Fruit fly (Drosophila melanogaster): ENCODE measurements around the gene bun.

The bun gene

DNA sequence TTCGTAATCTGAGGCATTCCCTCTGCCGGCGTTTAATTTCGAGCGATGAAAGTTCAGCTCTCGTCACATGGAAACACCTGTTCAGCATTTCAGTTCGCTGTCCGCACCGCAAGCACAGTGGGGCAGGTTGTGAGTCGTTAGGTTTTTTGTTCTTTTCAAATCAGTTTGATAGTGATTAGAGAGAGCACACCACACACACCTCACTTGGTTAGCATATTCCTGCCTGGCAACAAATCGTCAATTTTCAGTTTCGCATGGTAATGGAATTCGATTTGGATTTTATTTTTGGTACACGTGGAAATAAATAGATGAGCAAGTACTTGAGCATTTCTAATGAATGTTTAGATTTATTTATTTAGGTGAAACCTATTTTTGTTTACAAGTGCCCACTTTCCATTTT, 18.0 kb downstream of the bun start:
- TF ChIP-seq Snoo (tag; optimal IDR thresholded peaks at IDR 0.05) (no peak), CG8301 (tag; optimal IDR thresholded peaks at IDR 0.05) (no peak), CG12605 (GFP tag; IDR thresholded peaks at IDR 0.05) (no peak)

- TF ChIP-seq gl (tag; optimal IDR thresholded peaks at IDR 0.05) (peak; percentile 60), CG13204 (GFP tag; optimal IDR thresholded peaks at IDR 0.05) (peak; percentile 53), CG8301 (tag; optimal IDR thresholded peaks at IDR 0.05) (peak; percentile 24), Pif1A (GFP tag; optimal IDR thresholded peaks at IDR 0.05) (no peak), CG12605 (GFP tag; IDR thresholded peaks at IDR 0.05) (peak; percentile 11; the same call in 1 of the 2 replicates), Snoo (tag; optimal IDR thresholded peaks at IDR 0.05) (no peak), Pif1B (GFP tag; optimal IDR thresholded peaks at IDR 0.05) (no peak), CG9948 (tag; optimal IDR thresholded peaks at IDR 0.05) (no peak), CG32121 (GFP tag; IDR thresholded peaks at IDR 0.05) (peak; percentile 58), fd96Ca (GFP tag; IDR thresholded peaks at IDR 0.05) (no peak), Ets98B (GFP tag; IDR thresholded peaks at IDR 0.05) (0 out of 2 replicates have a peak, but pooled peaks have one; percentile 21), EcR (GFP tag; optimal IDR thresholded peaks at IDR 0.05) (peak; percentile 86), rn (GFP tag; IDR thresholded peaks at IDR 0.05) (no peak), CG15710 (tag; optimal IDR thresholded peaks at IDR 0.05) (peak; percentile 8), D1 (tag; optimal IDR thresholded peaks at IDR 0.05) (no peak), CG14655 (GFP tag; optimal IDR thresholded peaks at IDR 0.05) (peak; percentile 41), CG8159 (tag; optimal IDR thresholded peaks at IDR 0.05) (peak; percentile 23), CG4496 (GFP tag; IDR thresholded peaks at IDR 0.05) (0 out of 3 replicates have a peak, but pooled peaks have one; percentile 19), CG10348 (GFP tag; IDR thresholded peaks at IDR 0.05) (no peak), CG34367 (tag; optimal IDR thresholded peaks at IDR 0.05) (peak; percentile 28), CG17806 (tag; optimal IDR thresholded peaks at IDR 0.05) (peak; percentile 13)
Observed at dm6 chr2L:12527590-12527989, 18.8 kb downstream of the bun start.

DNA sequence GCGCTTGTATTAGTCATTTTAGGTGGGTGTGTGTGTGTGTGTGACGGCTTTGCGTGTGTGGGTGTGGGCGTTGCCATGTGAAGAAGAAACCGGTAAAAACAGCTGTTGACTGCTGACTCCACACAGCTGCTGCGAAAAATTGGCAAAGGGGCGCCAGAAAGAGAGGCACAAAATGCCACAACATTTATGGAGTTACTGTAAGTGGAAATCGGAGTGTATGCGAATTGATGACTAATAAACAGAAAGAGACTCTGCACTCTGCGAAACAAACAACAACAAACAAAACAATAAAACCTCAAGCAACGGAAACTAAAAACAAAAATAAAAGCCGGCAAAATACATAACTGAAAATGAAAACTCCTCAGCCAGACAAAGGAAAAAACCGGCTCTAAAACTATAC, 22.3 kb downstream of the bun start:
- peak; percentile 1 for TF ChIP-seq CG34367 (tag; optimal IDR thresholded peaks at IDR 0.05)
- TF ChIP-seq D1 (tag; optimal IDR thresholded peaks at IDR 0.05): no peak
- no peak for TF ChIP-seq CG17806 (tag; optimal IDR thresholded peaks at IDR 0.05)
- peak; percentile 5 for TF ChIP-seq CG13204 (GFP tag; optimal IDR thresholded peaks at IDR 0.05)
- TF ChIP-seq Pif1B (GFP tag; optimal IDR thresholded peaks at IDR 0.05): no peak
- TF ChIP-seq CG8301 (tag; optimal IDR thresholded peaks at IDR 0.05): no peak
- no peak for TF ChIP-seq Snoo (tag; optimal IDR thresholded peaks at IDR 0.05)
- TF ChIP-seq CG12605 (GFP tag; IDR thresholded peaks at IDR 0.05): no peak; the same call in 1 of the 2 replicates
- no peak for TF ChIP-seq CG9948 (tag; optimal IDR thresholded peaks at IDR 0.05)
- no peak for TF ChIP-seq CG15710 (tag; optimal IDR thresholded peaks at IDR 0.05)
- peak; percentile 62 for TF ChIP-seq EcR (GFP tag; optimal IDR thresholded peaks at IDR 0.05)
- TF ChIP-seq CG32121 (GFP tag; IDR thresholded peaks at IDR 0.05): 0 out of 2 replicates have a peak, but pooled peaks have one; percentile 16
- TF ChIP-seq CG4496 (GFP tag; IDR thresholded peaks at IDR 0.05): no peak
- TF ChIP-seq fd96Ca (GFP tag; IDR thresholded peaks at IDR 0.05): no peak
- TF ChIP-seq Pif1A (GFP tag; optimal IDR thresholded peaks at IDR 0.05): no peak
- TF ChIP-seq CG10348 (GFP tag; IDR thresholded peaks at IDR 0.05): no peak
- TF ChIP-seq CG8159 (tag; optimal IDR thresholded peaks at IDR 0.05): peak; percentile 12

DNA sequence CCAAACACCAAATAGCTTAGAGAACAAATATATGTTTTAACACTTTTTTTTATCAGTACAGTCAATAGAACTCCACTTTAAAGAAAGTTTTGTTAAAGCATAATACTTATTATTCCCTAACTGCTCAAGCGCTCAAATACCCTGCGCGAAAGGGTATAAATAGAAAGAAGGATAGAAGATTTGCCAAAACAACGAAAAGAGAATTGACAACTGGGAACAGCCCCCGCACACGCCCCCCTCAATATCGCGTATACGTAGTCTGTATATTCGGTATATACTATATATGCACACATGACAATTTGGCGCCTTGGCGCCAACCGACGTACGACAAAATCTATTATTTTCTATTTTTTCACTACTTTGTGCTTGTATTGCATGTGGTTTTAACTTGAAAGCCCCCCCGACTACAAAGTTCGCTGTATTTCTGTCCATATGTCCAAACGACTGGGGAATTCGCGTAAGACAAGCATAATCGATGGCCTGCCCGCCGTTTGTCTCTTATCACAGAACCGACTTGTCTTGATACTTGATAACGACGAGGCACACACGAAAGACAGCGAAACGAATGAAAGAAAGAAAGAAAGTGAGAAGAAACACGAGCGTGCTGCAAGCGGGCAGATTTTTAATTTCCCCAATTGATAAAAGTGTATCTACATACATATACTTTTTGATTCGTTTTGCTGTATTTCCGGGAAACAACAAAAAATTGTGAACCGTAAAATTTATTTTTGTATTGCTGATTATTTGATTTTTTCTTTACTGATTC, 24.7 kb downstream of the bun start:
- TF ChIP-seq CG14655 (GFP tag; optimal IDR thresholded peaks at IDR 0.05) (peak; percentile 37), CG34367 (tag; optimal IDR thresholded peaks at IDR 0.05) (no peak)

DNA sequence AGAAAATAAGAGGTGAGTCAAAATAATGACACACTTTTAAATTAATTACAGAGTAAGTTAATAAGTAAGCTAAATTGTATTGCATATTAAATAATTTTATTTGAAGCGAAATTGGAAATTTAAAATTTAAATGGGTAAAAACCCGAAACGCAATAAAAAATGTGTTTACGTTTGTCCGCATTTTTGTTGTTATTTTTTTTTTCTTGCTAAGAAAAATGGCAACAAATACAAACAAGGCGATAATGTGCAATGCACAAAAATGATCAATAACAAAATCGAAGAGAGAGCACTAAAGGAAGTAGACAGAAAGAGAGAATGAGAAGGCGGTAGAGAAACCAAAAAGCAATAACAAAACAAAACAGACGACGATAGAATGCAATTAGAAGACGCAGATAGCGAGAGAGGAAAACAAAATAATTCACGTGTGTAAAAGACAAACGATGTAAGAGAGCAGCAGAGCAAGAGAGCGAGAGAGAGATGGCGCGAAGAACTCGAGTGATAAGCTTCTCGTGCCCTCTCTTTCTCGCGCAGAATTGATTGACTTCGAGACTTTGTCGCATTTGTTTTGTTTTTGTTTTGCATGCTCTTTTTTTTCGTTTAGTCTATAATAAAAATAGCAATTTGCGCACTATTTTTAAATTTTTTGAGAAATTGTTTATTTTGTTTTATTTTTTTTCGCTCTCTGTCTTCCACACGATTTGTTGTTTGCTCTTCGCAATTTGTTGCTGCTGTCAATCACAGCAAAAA, 25.5 kb downstream of the bun start:
- TF ChIP-seq Pif1A (GFP tag; optimal IDR thresholded peaks at IDR 0.05) (peak; percentile 47), CG12605 (GFP tag; IDR thresholded peaks at IDR 0.05) (peak; percentile 86), D1 (tag; optimal IDR thresholded peaks at IDR 0.05) (peak; percentile 1), CG8301 (tag; optimal IDR thresholded peaks at IDR 0.05) (peak; percentile 74), gl (tag; optimal IDR thresholded peaks at IDR 0.05) (peak; percentile 49), CG14655 (GFP tag; optimal IDR thresholded peaks at IDR 0.05) (peak; percentile 78), CG4496 (GFP tag; IDR thresholded peaks at IDR 0.05) (peak; percentile 91), rn (GFP tag; IDR thresholded peaks at IDR 0.05) (no peak), fd96Ca (GFP tag; IDR thresholded peaks at IDR 0.05) (no peak), Ets98B (GFP tag; IDR thresholded peaks at IDR 0.05) (peak; percentile 84), CG8159 (tag; optimal IDR thresholded peaks at IDR 0.05) (no peak), Pif1B (GFP tag; optimal IDR thresholded peaks at IDR 0.05) (peak; percentile 46), CG9948 (tag; optimal IDR thresholded peaks at IDR 0.05) (no peak), CG17806 (tag; optimal IDR thresholded peaks at IDR 0.05) (peak; percentile 28), CG32121 (GFP tag; IDR thresholded peaks at IDR 0.05) (peak; percentile 83)

- no peak for TF ChIP-seq Pif1A (GFP tag; optimal IDR thresholded peaks at IDR 0.05)
- no peak for TF ChIP-seq CG8301 (tag; optimal IDR thresholded peaks at IDR 0.05)
- TF ChIP-seq gl (tag; optimal IDR thresholded peaks at IDR 0.05): no peak
- TF ChIP-seq CG4496 (GFP tag; IDR thresholded peaks at IDR 0.05): no peak
- no peak for TF ChIP-seq CG9948 (tag; optimal IDR thresholded peaks at IDR 0.05)
- no peak for TF ChIP-seq CG10348 (GFP tag; IDR thresholded peaks at IDR 0.05)
- TF ChIP-seq CG14655 (GFP tag; optimal IDR thresholded peaks at IDR 0.05): no peak
- no peak for TF ChIP-seq CG12605 (GFP tag; IDR thresholded peaks at IDR 0.05)
- TF ChIP-seq CG13204 (GFP tag; optimal IDR thresholded peaks at IDR 0.05): no peak
Observed at dm6 chr2L:12520254-12520653, 26.2 kb downstream of the bun start.
